Worm (Caenorhabditis elegans) whole organism, late embryonic: ENCODE measurements around the gene sym-4.

Experiments
- C38D4.7 ChIP-seq: fragments of 200-800 bp; sonication (Bioruptor generic); optimal IDR thresholded peaks from 2 replicates; lab custom pipeline; 2018; ENCODE audit warnings: mild to moderate bottlenecking, missing genetic modification characterization, moderate library complexity, missing compliant biosample characterization
- F13H6.1 ChIP-seq: sonication (generic microtip); optimal IDR thresholded peaks from 2 replicates; lab custom pipeline; 2016; ENCODE audit warnings: missing genetic modification characterization, missing compliant biosample characterization
- K02D7.2 ChIP-seq: sonication (generic microtip); optimal IDR thresholded peaks from 2 replicates; lab custom pipeline; 2017; ENCODE audit warnings: mild to moderate bottlenecking, missing genetic modification characterization, missing compliant biosample characterization
- K09A11.1 ChIP-seq: sonication (generic microtip); optimal IDR thresholded peaks from 2 replicates; lab custom pipeline; 2017; ENCODE audit warnings: antibody characterized with exemption, mild to moderate bottlenecking, missing genetic modification characterization, missing compliant biosample characterization; ENCODE audit not compliant: insufficient read depth
- T23F11.4 ChIP-seq: fragments of 200-800 bp; sonication (Bioruptor generic); optimal IDR thresholded peaks from 2 replicates; lab custom pipeline; 2018; ENCODE audit warnings: mild to moderate bottlenecking, missing genetic modification characterization, missing compliant biosample characterization
- Y22D7AL.16 ChIP-seq: sonication (generic microtip); optimal IDR thresholded peaks from 2 replicates; lab custom pipeline; 2016; ENCODE audit warnings: missing genetic modification characterization, missing compliant biosample characterization
- ahr-1 ChIP-seq: sonication (generic microtip); optimal IDR thresholded peaks from 2 replicates; lab custom pipeline; 2016; ENCODE audit warnings: missing genetic modification characterization, missing compliant biosample characterization
- ama-1 ChIP-seq: fragments of 150-350 bp; optimal IDR thresholded peaks from 2 replicates; lab custom pipeline; 2014
- ceh-14 ChIP-seq: sonication (generic microtip); optimal IDR thresholded peaks from 2 replicates; lab custom pipeline; 2016; ENCODE audit warnings: missing genotype, missing genetic modification characterization, missing compliant biosample characterization
- ceh-18 ChIP-seq: sonication (generic microtip); optimal IDR thresholded peaks from 2 replicates; lab custom pipeline; 2016; ENCODE audit warnings: missing genetic modification characterization, missing compliant biosample characterization
- ceh-19 ChIP-seq: fragments of 200-800 bp; sonication (Bioruptor generic); optimal IDR thresholded peaks from 2 replicates; lab custom pipeline; 2018; ENCODE audit warnings: mild to moderate bottlenecking, missing genetic modification characterization, missing compliant biosample characterization
- ceh-2 ChIP-seq: sonication (generic microtip); optimal IDR thresholded peaks from 2 replicates; lab custom pipeline; 2016; ENCODE audit warnings: missing genotype, missing genetic modification characterization, missing compliant biosample characterization
- ceh-30 ChIP-seq: fragments of 150-350 bp; optimal IDR thresholded peaks from 2 replicates; lab custom pipeline; 2014; ENCODE audit warnings: missing biosample characterization, missing genetic modification characterization
- ceh-34 ChIP-seq: sonication (generic microtip); optimal IDR thresholded peaks from 2 replicates; lab custom pipeline; 2016; ENCODE audit warnings: mild to moderate bottlenecking, missing genetic modification characterization, missing compliant biosample characterization
- ceh-45 ChIP-seq: fragments of 200-800 bp; sonication (Bioruptor generic); IDR thresholded peaks from 2 replicates; pipeline ENCODE4 v1.3.6; 2022; ENCODE audit warnings: missing genetic modification reagents, missing genetic modification characterization, missing compliant biosample characterization
- ceh-48 ChIP-seq: sonication (generic microtip); optimal IDR thresholded peaks from 2 replicates; lab custom pipeline; 2016; ENCODE audit warnings: missing genetic modification characterization, inconsistent platforms, missing compliant biosample characterization
- ceh-9 ChIP-seq: sonication (generic microtip); optimal IDR thresholded peaks from 2 replicates; lab custom pipeline; 2016; ENCODE audit warnings: mild to moderate bottlenecking, missing genetic modification characterization, inconsistent platforms, missing compliant biosample characterization
- dmd-4 ChIP-seq: sonication (generic microtip); optimal IDR thresholded peaks from 2 replicates; lab custom pipeline; 2016; ENCODE audit warnings: borderline replicate concordance, missing genetic modification characterization, missing compliant biosample characterization
- dve-1 ChIP-seq: sonication (generic microtip); optimal IDR thresholded peaks from 2 replicates; lab custom pipeline; 2017; ENCODE audit warnings: antibody characterized with exemption, mild to moderate bottlenecking, missing genetic modification characterization, missing compliant biosample characterization
- elt-2 ChIP-seq: sonication (generic microtip); optimal IDR thresholded peaks from 2 replicates; lab custom pipeline; 2016; ENCODE audit warnings: missing genetic modification reagents, missing genetic modification characterization, missing compliant biosample characterization
- ets-4 ChIP-seq: sonication (generic microtip); optimal IDR thresholded peaks from 2 replicates; lab custom pipeline; 2016; ENCODE audit warnings: missing genetic modification characterization, missing compliant biosample characterization
- fax-1 ChIP-seq: sonication (generic microtip); optimal IDR thresholded peaks from 2 replicates; lab custom pipeline; 2016; ENCODE audit warnings: missing genotype, missing genetic modification characterization, missing compliant biosample characterization
- fkh-10 ChIP-seq: fragments of 150-350 bp; optimal IDR thresholded peaks from 2 replicates; lab custom pipeline; 2014; ENCODE audit warnings: missing biosample characterization, missing genetic modification reagents, missing genetic modification characterization
- gmeb-2 ChIP-seq: sonication (generic microtip); optimal IDR thresholded peaks from 2 replicates; lab custom pipeline; 2016; ENCODE audit warnings: missing genetic modification characterization, inconsistent platforms, missing compliant biosample characterization
- hlh-13 ChIP-seq: fragments of 200-800 bp; sonication (Bioruptor generic); optimal IDR thresholded peaks from 2 replicates; lab custom pipeline; 2018; ENCODE audit warnings: mild to moderate bottlenecking, missing genetic modification characterization, missing compliant biosample characterization
- hlh-30 ChIP-seq: sonication (generic microtip); optimal IDR thresholded peaks from 2 replicates; lab custom pipeline; 2017; ENCODE audit warnings: antibody characterized with exemption, missing genetic modification characterization, missing compliant biosample characterization; ENCODE audit not compliant: insufficient read depth
- hlh-8 ChIP-seq: sonication (generic microtip); optimal IDR thresholded peaks from 2 replicates; lab custom pipeline; 2016; ENCODE audit warnings: missing genotype, missing genetic modification characterization, missing compliant biosample characterization
- lim-6 ChIP-seq: sonication (generic microtip); optimal IDR thresholded peaks from 2 replicates; lab custom pipeline; 2016; ENCODE audit warnings: missing genetic modification characterization, missing compliant biosample characterization
- madf-2 ChIP-seq: sonication (generic microtip); optimal IDR thresholded peaks from 2 replicates; lab custom pipeline; 2017; ENCODE audit warnings: missing genetic modification characterization, missing compliant biosample characterization
- nhr-232 ChIP-seq: sonication (generic microtip); optimal IDR thresholded peaks from 2 replicates; lab custom pipeline; 2016; ENCODE audit warnings: missing genetic modification characterization, missing compliant biosample characterization
- odd-2 ChIP-seq: sonication (generic microtip); optimal IDR thresholded peaks from 2 replicates; lab custom pipeline; 2017; ENCODE audit warnings: antibody characterized with exemption, mild to moderate bottlenecking, missing genetic modification characterization, missing compliant biosample characterization
- pag-3 ChIP-seq: sonication (generic microtip); optimal IDR thresholded peaks from 2 replicates; lab custom pipeline; 2016; ENCODE audit warnings: missing compliant biosample characterization, missing genetic modification characterization, borderline replicate concordance
- pat-9 ChIP-seq: fragments of 200-800 bp; sonication (Bioruptor generic); optimal IDR thresholded peaks from 2 replicates; lab custom pipeline; 2018; ENCODE audit warnings: mild to moderate bottlenecking, missing genetic modification characterization, moderate library complexity, missing compliant biosample characterization
- pha-2 ChIP-seq: sonication (generic microtip); optimal IDR thresholded peaks from 2 replicates; lab custom pipeline; 2017; ENCODE audit warnings: mild to moderate bottlenecking, missing genetic modification characterization, missing compliant biosample characterization
- pha-4 ChIP-seq: fragments of 150-350 bp; optimal IDR thresholded peaks from 2 replicates; lab custom pipeline; 2018; ENCODE audit warnings: missing biosample characterization, missing genetic modification reagents, missing genetic modification characterization
- pqm-1 ChIP-seq: sonication (generic microtip); optimal IDR thresholded peaks from 2 replicates; lab custom pipeline; 2016; ENCODE audit warnings: missing genetic modification characterization, missing compliant biosample characterization
- pros-1 ChIP-seq: fragments of 150-350 bp; optimal IDR thresholded peaks from 2 replicates; lab custom pipeline; 2014; ENCODE audit warnings: missing biosample characterization, missing genetic modification reagents, missing genetic modification characterization
- sdc-2 ChIP-seq: sonication (generic microtip); optimal IDR thresholded peaks from 2 replicates; lab custom pipeline; 2016; ENCODE audit warnings: missing genotype, missing genetic modification characterization, missing compliant biosample characterization
- syd-9 ChIP-seq: sonication (generic microtip); optimal IDR thresholded peaks from 2 replicates; lab custom pipeline; 2016; ENCODE audit warnings: mild to moderate bottlenecking, missing genetic modification characterization, moderate library complexity, missing compliant biosample characterization
- tbx-2 ChIP-seq: sonication (generic microtip); optimal IDR thresholded peaks from 2 replicates; lab custom pipeline; 2016; ENCODE audit warnings: missing genetic modification characterization, missing compliant biosample characterization
- ttx-3 ChIP-seq: sonication (generic microtip); optimal IDR thresholded peaks from 2 replicates; lab custom pipeline; 2016; ENCODE audit warnings: missing genetic modification reagents, missing genetic modification characterization, missing compliant biosample characterization
- unc-3 ChIP-seq, 2 experiments: fragments of 200-800 bp in 1 of 2; sonication (Bioruptor generic) in 1 of 2; sonication (generic microtip) in 1 of 2; conservative IDR thresholded peaks in 1 of 2; optimal IDR thresholded peaks in 1 of 2; 2 replicates each; pipeline versions ENCODE4 v1.3.6 to Lab custom; 2016 to 2022; ENCODE audit warnings: missing compliant biosample characterization in 2 of 2, missing genetic modification characterization in 2 of 2, missing genetic modification reagents in 1 of 2
- unc-42 ChIP-seq: sonication (generic microtip); optimal IDR thresholded peaks from 2 replicates; lab custom pipeline; 2016; ENCODE audit warnings: missing genotype, missing genetic modification characterization, missing compliant biosample characterization
- unc-55 ChIP-seq: sonication (generic microtip); optimal IDR thresholded peaks from 2 replicates; lab custom pipeline; 2017; ENCODE audit warnings: missing biosample characterization, missing genetic modification reagents, missing genetic modification characterization
- ztf-16 ChIP-seq: sonication (generic microtip); optimal IDR thresholded peaks from 2 replicates; lab custom pipeline; 2017; ENCODE audit warnings: missing genetic modification characterization, missing compliant biosample characterization

The sym-4 gene

DNA sequence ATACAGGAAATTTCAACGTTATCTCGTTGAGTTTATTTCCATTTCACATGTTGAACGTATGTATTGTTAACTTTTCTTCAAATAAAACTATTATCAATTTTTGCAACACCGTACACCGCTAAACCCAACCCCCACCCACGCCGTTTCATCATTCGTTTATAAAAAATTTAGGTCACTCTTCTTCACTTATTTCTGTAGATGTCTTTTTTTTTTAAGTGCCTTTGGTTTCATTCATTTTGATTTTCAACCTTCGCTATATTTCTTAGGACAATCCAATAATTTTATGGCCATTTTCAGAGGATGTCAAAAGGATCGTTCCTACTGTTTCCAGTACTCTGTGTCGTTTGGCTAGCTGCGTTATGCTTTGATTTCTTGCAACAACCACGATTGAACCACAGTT, 10.7 kb upstream of the sym-4 start, which contains the start of gene C37E2.3:
Gene C37E2.3 (plus strand): TSS at position 301 of the 400 bp plus-strand sequence.
- no peak for TF ChIP-seq ceh-45 (GFP tag; lab: Robert Waterston, UW)
- TF ChIP-seq ama-1 (lab: Kevin White, UChicago) = no peak
- TF ChIP-seq ceh-14 (tag; lab: Kevin White, UChicago) = no peak
- TF ChIP-seq unc-42 = no peak
- TF ChIP-seq hlh-30 (tag; lab: Kevin White, UChicago) = no peak
- TF ChIP-seq elt-2 (tag; lab: Kevin White, UChicago) = no peak
- TF ChIP-seq syd-9 = no peak
- no peak for TF ChIP-seq ceh-34
- no peak for TF ChIP-seq gmeb-2 (tag; lab: Kevin White, UChicago)
- TF ChIP-seq F13H6.1 = no peak
- no peak for TF ChIP-seq odd-2

DNA sequence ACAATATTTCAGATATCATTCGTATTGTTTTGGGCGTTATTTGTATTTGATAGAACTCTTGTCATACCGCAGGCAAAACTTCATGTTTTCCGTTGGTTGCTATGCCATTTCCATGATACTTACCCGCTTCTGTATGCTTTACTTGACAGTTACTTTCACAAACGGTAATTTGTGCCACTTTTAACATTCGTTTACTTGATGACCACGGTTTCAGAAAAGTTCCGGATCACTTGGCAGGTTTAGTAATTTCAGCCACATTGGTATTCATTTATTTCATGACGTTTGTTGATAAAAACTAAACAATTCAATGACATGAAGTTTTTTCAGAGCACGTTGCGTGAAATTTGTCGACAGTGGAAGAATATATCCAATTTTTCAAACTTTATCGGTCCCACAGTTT, 10.1 kb upstream of the sym-4 start:
- no peak for TF ChIP-seq ceh-14 (tag; lab: Kevin White, UChicago)
- TF ChIP-seq unc-55 (GFP tag; lab: Kevin White, UChicago) = no peak
- TF ChIP-seq K09A11.1 (tag; lab: Kevin White, UChicago) = no peak

DNA sequence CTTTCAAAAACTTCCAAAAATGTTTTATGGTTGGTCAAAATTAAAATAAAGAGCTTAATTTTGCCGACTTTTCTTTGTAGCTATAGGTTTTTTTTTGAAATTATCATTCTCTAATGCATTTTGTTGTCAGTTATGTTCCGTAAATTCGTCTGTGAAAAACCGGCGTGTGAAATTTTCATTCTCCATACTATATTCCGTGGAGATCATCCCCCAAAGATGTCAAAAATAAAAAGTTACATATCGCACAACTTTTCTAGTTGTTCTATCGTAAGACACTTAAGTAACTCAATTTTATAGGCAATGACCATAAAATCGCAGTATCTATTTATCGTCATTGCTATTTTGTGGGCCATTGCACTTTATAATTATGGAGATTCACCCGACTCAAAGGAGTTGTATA, 9.3 kb upstream of the sym-4 start, which contains the start of gene C37E2.10:
Gene C37E2.10 (plus strand): TSS at position 301 of the 400 bp plus-strand sequence.
- TF ChIP-seq ceh-19 = no peak
- no peak for TF ChIP-seq gmeb-2 (tag; lab: Kevin White, UChicago)
- TF ChIP-seq hlh-8 = no peak
- TF ChIP-seq fkh-10 (GFP tag; lab: Kevin White, UChicago) = no peak
- no peak for TF ChIP-seq ceh-48 (tag; lab: Kevin White, UChicago)
- no peak for TF ChIP-seq pat-9
- TF ChIP-seq ceh-30 (tag; lab: Kevin White, UChicago) = no peak

DNA sequence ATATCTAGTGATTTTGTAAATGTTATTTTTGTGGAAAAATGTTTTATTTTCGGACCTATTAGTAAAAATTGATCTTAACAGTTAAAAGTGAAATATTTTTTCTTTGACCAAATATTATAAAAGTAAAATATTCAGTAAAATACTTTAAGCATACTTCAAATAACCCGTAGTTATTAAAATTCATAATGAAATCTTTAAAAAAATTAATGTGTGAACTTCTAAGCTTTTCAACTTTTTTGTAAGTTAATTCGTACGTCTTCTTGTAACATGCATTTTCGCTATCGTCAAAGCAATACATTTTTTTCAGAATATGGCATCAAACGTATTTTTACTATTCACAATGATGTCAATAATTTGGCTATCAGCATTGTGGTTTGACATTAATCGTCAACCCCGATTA, 6.3 kb upstream of the sym-4 start, which contains the start of gene C37E2.2:
Gene C37E2.2 (plus strand): TSS at position 301 of the 400 bp plus-strand sequence.
- no peak for TF ChIP-seq fax-1 (tag; lab: Kevin White, UChicago)
- no peak for TF ChIP-seq ceh-2
- no peak for TF ChIP-seq hlh-8
- TF ChIP-seq hlh-13 (GFP tag; lab: Kevin White, UChicago) = no peak
- TF ChIP-seq pros-1 (tag; lab: Kevin White, UChicago) = no peak
- TF ChIP-seq odd-2 = no peak
- no peak for TF ChIP-seq nhr-232 (tag; lab: Kevin White, UChicago)
- TF ChIP-seq lim-6 (tag; lab: Kevin White, UChicago) = no peak
- no peak for TF ChIP-seq sdc-2
- TF ChIP-seq ceh-48 (tag; lab: Kevin White, UChicago) = no peak
- TF ChIP-seq pag-3 = no peak
- TF ChIP-seq ceh-45 (GFP tag; lab: Robert Waterston, UW) = no peak
- TF ChIP-seq hlh-30 (tag; lab: Kevin White, UChicago) = no peak
- no peak for TF ChIP-seq ceh-30 (tag; lab: Kevin White, UChicago)
- no peak for TF ChIP-seq ceh-19
- TF ChIP-seq unc-3 (GFP tag; conservative IDR thresholded peaks at IDR 0.05; lab: Robert Waterston, UW) = no peak
- TF ChIP-seq unc-3 (tag; optimal IDR thresholded peaks at IDR 0.05; lab: Kevin White, UChicago) = no peak
- TF ChIP-seq syd-9 = no peak
- TF ChIP-seq dmd-4 = no peak
- TF ChIP-seq tbx-2 (tag; lab: Kevin White, UChicago) = no peak

DNA sequence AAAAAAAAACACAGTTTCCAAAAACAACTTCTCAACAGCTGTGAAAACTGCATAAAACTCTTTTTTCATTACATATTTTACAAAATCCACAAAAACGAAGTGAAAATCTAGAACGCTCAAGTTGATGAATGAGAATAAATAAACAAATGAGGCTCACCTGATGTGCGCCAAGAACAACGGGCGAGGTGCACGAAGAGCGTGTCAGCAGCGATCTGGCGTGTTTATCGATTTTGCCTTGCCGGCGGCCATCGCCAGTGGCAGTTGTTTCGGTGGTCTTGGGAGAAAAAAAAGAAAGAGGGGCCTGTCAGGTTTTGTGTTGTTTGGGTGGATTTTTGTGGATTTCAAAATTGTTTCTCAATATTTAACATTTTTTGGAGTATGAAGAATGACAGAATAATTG, 4.4 kb upstream of the sym-4 start, which contains the start of gene idhb-1:
Gene idhb-1 (minus strand): TSS at position 214 of the 400 bp plus-strand sequence.
- TF ChIP-seq ceh-34 = peak; percentile 39
- no peak for TF ChIP-seq ztf-16 (tag; lab: Kevin White, UChicago)
- no peak for TF ChIP-seq ceh-9 (tag; lab: Kevin White, UChicago)
- no peak for TF ChIP-seq madf-2 (tag; lab: Kevin White, UChicago)
- TF ChIP-seq pha-4 (tag; lab: Kevin White, UChicago) = no peak
- TF ChIP-seq ets-4 (tag; lab: Kevin White, UChicago) = no peak
- peak; percentile 54 for TF ChIP-seq sdc-2
- peak; percentile 39 for TF ChIP-seq dve-1
- TF ChIP-seq elt-2 (tag; lab: Kevin White, UChicago) = no peak
- no peak for TF ChIP-seq Y22D7AL.16 (tag; lab: Kevin White, UChicago)
- no peak for TF ChIP-seq T23F11.4 (GFP tag; lab: Kevin White, UChicago)
- no peak for TF ChIP-seq fkh-10 (GFP tag; lab: Kevin White, UChicago)
- TF ChIP-seq ceh-18 (tag; lab: Kevin White, UChicago) = peak; percentile 46
- no peak for TF ChIP-seq ceh-45 (GFP tag; lab: Robert Waterston, UW)
- TF ChIP-seq K02D7.2 = no peak
- TF ChIP-seq unc-55 (GFP tag; lab: Kevin White, UChicago) = no peak
- TF ChIP-seq pqm-1 (tag; lab: Kevin White, UChicago) = no peak
- TF ChIP-seq C38D4.7 (GFP tag; lab: Kevin White, UChicago) = no peak
- TF ChIP-seq pha-2 (tag; lab: Kevin White, UChicago) = no peak
- no peak for TF ChIP-seq ahr-1
- TF ChIP-seq ttx-3 (tag; lab: Kevin White, UChicago) = no peak
